Fruit fly (Drosophila melanogaster) whole organism, embryonic: ENCODE results near the gene Tti1.

Experiments
- Antp ChIP-seq: fragments of 200-800 bp; sonication (Bioruptor generic); optimal IDR thresholded peaks from 3 replicates; lab custom pipeline; 2016; ENCODE audit warnings: missing biosample characterization, missing genetic modification characterization
- Atf-2 ChIP-seq: fragments of 200-800 bp; sonication (Bioruptor generic); optimal IDR thresholded peaks from 2 replicates; lab custom pipeline; 2016; ENCODE audit warnings: missing biosample characterization, missing genetic modification characterization
- Atf6 ChIP-seq: fragments of 200-800 bp; sonication (Bioruptor generic); IDR thresholded peaks from 2 replicates; pipeline ENCODE4 v1.3.6; 2022; ENCODE audit warnings: missing biosample characterization, missing genetic modification characterization
- C15 ChIP-seq: fragments of 200-800 bp; sonication (Bioruptor generic); IDR thresholded peaks from 3 replicates; pipeline ENCODE4 v1.3.6; 2022; ENCODE audit warnings: missing biosample characterization, missing genetic modification characterization
- CG10565 ChIP-seq: fragments of 200-800 bp; sonication (Bioruptor generic); optimal IDR thresholded peaks from 3 replicates; lab custom pipeline; 2016; ENCODE audit warnings: missing biosample characterization, mild to moderate bottlenecking, missing genetic modification characterization
- CG13287 ChIP-seq: fragments of 200-800 bp; sonication (Bioruptor generic); IDR thresholded peaks from 2 replicates; pipeline ENCODE4 v1.3.6; 2022; ENCODE audit warnings: missing biosample characterization, missing genetic modification characterization; ENCODE audit not compliant: partially characterized antibody
- CG14860 ChIP-seq: fragments of 200-800 bp; sonication (Bioruptor generic); IDR thresholded peaks from 3 replicates; pipeline ENCODE4 v1.3.6; 2022; ENCODE audit warnings: missing biosample characterization, missing genetic modification characterization; ENCODE audit not compliant: partially characterized antibody
- CG15601 ChIP-seq: fragments of 200-800 bp; sonication (Bioruptor generic); optimal IDR thresholded peaks from 3 replicates; lab custom pipeline; 2019; ENCODE audit warnings: missing biosample characterization, mild to moderate bottlenecking, missing genetic modification characterization, moderate library complexity
- CG16815 ChIP-seq: fragments of 200-800 bp; sonication (Bioruptor generic); optimal IDR thresholded peaks from 3 replicates; lab custom pipeline; 2017; ENCODE audit warnings: missing biosample characterization, mild to moderate bottlenecking, missing genetic modification characterization
- CG17361 ChIP-seq: fragments of 200-800 bp; sonication (Bioruptor generic); IDR thresholded peaks from 3 replicates; pipeline ENCODE4 v1.3.6; 2022; ENCODE audit warnings: missing biosample characterization, missing genetic modification characterization
- CG17385 ChIP-seq: fragments of 200-800 bp; sonication (Bioruptor generic); optimal IDR thresholded peaks from 3 replicates; lab custom pipeline; 2018; ENCODE audit warnings: missing biosample characterization, mild to moderate bottlenecking, missing genetic modification characterization
- CG18262 ChIP-seq: fragments of 200-800 bp; optimal IDR thresholded peaks from 3 replicates; lab custom pipeline; 2019; ENCODE audit warnings: missing biosample characterization, mild to moderate bottlenecking, missing genetic modification characterization, moderate library complexity
- CG18764 ChIP-seq: fragments of 200-800 bp; sonication (Bioruptor generic); optimal IDR thresholded peaks from 3 replicates; lab custom pipeline; 2016; ENCODE audit warnings: missing biosample characterization, missing genetic modification characterization
- CG3281 ChIP-seq: fragments of 200-800 bp; sonication (Bioruptor generic); optimal IDR thresholded peaks from 3 replicates; lab custom pipeline; 2017; ENCODE audit warnings: missing biosample characterization, mild to moderate bottlenecking, missing genetic modification characterization
- CG3407 ChIP-seq: fragments of 200-800 bp; sonication (Bioruptor generic); optimal IDR thresholded peaks from 2 replicates; lab custom pipeline; 2018; ENCODE audit warnings: missing biosample characterization, mild to moderate bottlenecking, missing genetic modification characterization
- CG34376 ChIP-seq: fragments of 200-800 bp; sonication (Bioruptor generic); optimal IDR thresholded peaks from 2 replicates; lab custom pipeline; 2018; ENCODE audit warnings: missing biosample characterization, mild to moderate bottlenecking, missing genetic modification characterization
- CG4282 ChIP-seq: fragments of 200-800 bp; sonication (Bioruptor generic); optimal IDR thresholded peaks from 2 replicates; lab custom pipeline; 2016; ENCODE audit warnings: missing biosample characterization, missing genetic modification characterization
- CG4707 ChIP-seq: fragments of 200-800 bp; sonication (Bioruptor generic); optimal IDR thresholded peaks from 2 replicates; lab custom pipeline; 2018; ENCODE audit warnings: missing biosample characterization, mild to moderate bottlenecking, missing genetic modification characterization, moderate library complexity
- CG6683 ChIP-seq: fragments of 200-800 bp; sonication (Bioruptor generic); optimal IDR thresholded peaks from 2 replicates; lab custom pipeline; 2017; ENCODE audit warnings: missing biosample characterization, mild to moderate bottlenecking, missing genetic modification characterization, missing genetic modification reagents
- CG7556 ChIP-seq: fragments of 200-800 bp; sonication (Bioruptor generic); optimal IDR thresholded peaks from 2 replicates; lab custom pipeline; 2017; ENCODE audit warnings: missing biosample characterization, mild to moderate bottlenecking, missing genetic modification characterization
- CG7987 ChIP-seq: fragments of 200-800 bp; sonication (Bioruptor generic); optimal IDR thresholded peaks from 2 replicates; lab custom pipeline; 2018; ENCODE audit warnings: missing biosample characterization, mild to moderate bottlenecking, missing genetic modification characterization, moderate library complexity
- CG8089 ChIP-seq: fragments of 200-800 bp; sonication (Bioruptor generic); optimal IDR thresholded peaks from 3 replicates; lab custom pipeline; 2016; ENCODE audit warnings: missing biosample characterization, missing genetic modification characterization
- CG8359 ChIP-seq: fragments of 200-800 bp; sonication (Bioruptor generic); optimal IDR thresholded peaks from 2 replicates; lab custom pipeline; 2017; ENCODE audit warnings: missing biosample characterization, mild to moderate bottlenecking, missing genetic modification characterization, borderline replicate concordance
- CG8388 ChIP-seq: fragments of 200-800 bp; sonication (Bioruptor generic); optimal IDR thresholded peaks from 2 replicates; lab custom pipeline; 2019; ENCODE audit warnings: missing biosample characterization, mild to moderate bottlenecking, missing genetic modification characterization, moderate library complexity
- Doc3 ChIP-seq: fragments of 200-800 bp; sonication (Bioruptor generic); IDR thresholded peaks from 3 replicates; pipeline ENCODE4 v1.3.6; 2022; ENCODE audit warnings: missing biosample characterization, missing genetic modification characterization; ENCODE audit not compliant: partially characterized antibody
- H2.0 ChIP-seq: fragments of 200-800 bp; sonication (Bioruptor generic); IDR thresholded peaks from 2 replicates; pipeline ENCODE4 v1.3.6; 2022; ENCODE audit warnings: missing biosample characterization, missing genetic modification characterization
- HLH3B ChIP-seq: fragments of 200-800 bp; sonication (Bioruptor generic); IDR thresholded peaks from 2 replicates; pipeline ENCODE4 v1.3.6; 2022; ENCODE audit warnings: missing biosample characterization, missing genetic modification characterization
- Oli ChIP-seq: fragments of 200-800 bp; sonication (Bioruptor generic); optimal IDR thresholded peaks from 2 replicates; lab custom pipeline; 2018; ENCODE audit warnings: missing biosample characterization, mild to moderate bottlenecking, missing genetic modification characterization, moderate library complexity
- Sox100B ChIP-seq: fragments of 200-800 bp; sonication (Bioruptor generic); optimal IDR thresholded peaks from 3 replicates; lab custom pipeline; 2018; ENCODE audit warnings: missing biosample characterization, mild to moderate bottlenecking, missing genetic modification characterization
- abd-A ChIP-seq: fragments of 200-800 bp; sonication (Bioruptor generic); optimal IDR thresholded peaks from 3 replicates; lab custom pipeline; 2019; ENCODE audit warnings: missing biosample characterization, mild to moderate bottlenecking, missing genetic modification characterization, moderate library complexity
- bbx ChIP-seq: fragments of 200-800 bp; sonication (Bioruptor generic); IDR thresholded peaks from 2 replicates; pipeline ENCODE4 v1.3.6; 2022; ENCODE audit warnings: missing biosample characterization, missing genetic modification characterization; ENCODE audit not compliant: partially characterized antibody
- cato ChIP-seq: fragments of 200-800 bp; sonication (Bioruptor generic); optimal IDR thresholded peaks from 2 replicates; lab custom pipeline; 2016; ENCODE audit warnings: missing biosample characterization, missing genetic modification characterization, borderline replicate concordance
- chinmo ChIP-seq: fragments of 200-800 bp; sonication (Bioruptor generic); IDR thresholded peaks from 4 replicates; pipeline ENCODE4 v1.3.6; 2022; ENCODE audit warnings: missing biosample characterization, missing genetic modification characterization; ENCODE audit not compliant: partially characterized antibody
- crp ChIP-seq, 2 experiments: fragments of 200-800 bp; sonication (Bioruptor generic); optimal IDR thresholded peaks; 2 replicates in 1 of 2; 3 replicates in 1 of 2; lab custom pipeline; 2017; ENCODE audit warnings: missing biosample characterization in 2 of 2, missing genetic modification characterization in 2 of 2, mild to moderate bottlenecking in 1 of 2, moderate library complexity in 1 of 2
- dati ChIP-seq: fragments of 200-800 bp; sonication (Bioruptor generic); IDR thresholded peaks from 2 replicates; pipeline ENCODE4 v1.3.6; 2022; ENCODE audit warnings: missing biosample characterization, missing genetic modification characterization
- fd64A ChIP-seq: fragments of 200-800 bp; sonication (Bioruptor generic); optimal IDR thresholded peaks from 3 replicates; lab custom pipeline; 2018; ENCODE audit warnings: missing biosample characterization, mild to moderate bottlenecking, missing genetic modification characterization
- gro ChIP-seq: fragments of 200-800 bp; sonication (Bioruptor generic); optimal IDR thresholded peaks from 2 replicates; lab custom pipeline; 2016; ENCODE audit warnings: missing biosample characterization, missing genetic modification characterization
- ind ChIP-seq: fragments of 200-800 bp; sonication (Bioruptor generic); optimal IDR thresholded peaks from 3 replicates; lab custom pipeline; 2016; ENCODE audit warnings: missing biosample characterization, missing genetic modification characterization
- jigr1 ChIP-seq: fragments of 200-800 bp; sonication (Bioruptor generic); IDR thresholded peaks from 3 replicates; pipeline ENCODE4 v1.3.6; 2022; ENCODE audit warnings: missing biosample characterization, missing genetic modification characterization
- jing ChIP-seq: fragments of 200-800 bp; sonication (Bioruptor generic); optimal IDR thresholded peaks from 2 replicates; lab custom pipeline; 2018; ENCODE audit warnings: missing biosample characterization, mild to moderate bottlenecking, missing genetic modification characterization
- jumu ChIP-seq: fragments of 200-800 bp; sonication (Bioruptor generic); optimal IDR thresholded peaks from 3 replicates; lab custom pipeline; 2016; ENCODE audit warnings: missing biosample characterization, missing genetic modification characterization
- lola ChIP-seq, 3 experiments: fragments of >200 bp in 2 of 3; fragments of 200-800 bp in 1 of 3; sonication (Bioruptor generic) in 1 of 3; optimal IDR thresholded peaks; 2 replicates each; lab custom pipeline; 2017 to 2019; ENCODE audit warnings: missing biosample characterization in 3 of 3, missing genetic modification characterization in 3 of 3, mild to moderate bottlenecking in 1 of 3, moderate library complexity in 1 of 3
- nerfin-2 ChIP-seq: fragments of 200-800 bp; sonication (Bioruptor generic); IDR thresholded peaks from 2 replicates; pipeline ENCODE4 v1.3.6; 2022; ENCODE audit warnings: missing biosample characterization, missing genetic modification characterization; ENCODE audit not compliant: partially characterized antibody
- pita ChIP-seq: fragments of 200-800 bp; sonication (Bioruptor generic); optimal IDR thresholded peaks from 2 replicates; lab custom pipeline; 2017; ENCODE audit warnings: missing biosample characterization, mild to moderate bottlenecking, missing genetic modification characterization
- toy ChIP-seq: fragments of 200-800 bp; sonication (Bioruptor generic); IDR thresholded peaks from 2 replicates; pipeline ENCODE4 v1.3.6; 2022; ENCODE audit warnings: missing biosample characterization, missing genetic modification characterization
- twi ChIP-seq: fragments of 200-800 bp; optimal IDR thresholded peaks from 2 replicates; lab custom pipeline; 2019; ENCODE audit warnings: missing biosample characterization, mild to moderate bottlenecking, missing genetic modification characterization, moderate library complexity
- unpg ChIP-seq: fragments of 200-800 bp; sonication (Bioruptor generic); optimal IDR thresholded peaks from 3 replicates; lab custom pipeline; 2018; ENCODE audit warnings: missing biosample characterization, mild to moderate bottlenecking, missing genetic modification characterization, moderate library complexity
- vnd ChIP-seq: fragments of 200-800 bp; sonication (Bioruptor generic); IDR thresholded peaks from 3 replicates; pipeline ENCODE4 v1.3.6; 2022; ENCODE audit warnings: missing biosample characterization, missing genetic modification characterization; ENCODE audit not compliant: partially characterized antibody
- zfh1 ChIP-seq: fragments of 200-800 bp; sonication (Bioruptor generic); IDR thresholded peaks from 3 replicates; pipeline ENCODE4 v1.3.6; 2022; ENCODE audit warnings: missing biosample characterization, missing genetic modification characterization

Tti1 gene

DNA sequence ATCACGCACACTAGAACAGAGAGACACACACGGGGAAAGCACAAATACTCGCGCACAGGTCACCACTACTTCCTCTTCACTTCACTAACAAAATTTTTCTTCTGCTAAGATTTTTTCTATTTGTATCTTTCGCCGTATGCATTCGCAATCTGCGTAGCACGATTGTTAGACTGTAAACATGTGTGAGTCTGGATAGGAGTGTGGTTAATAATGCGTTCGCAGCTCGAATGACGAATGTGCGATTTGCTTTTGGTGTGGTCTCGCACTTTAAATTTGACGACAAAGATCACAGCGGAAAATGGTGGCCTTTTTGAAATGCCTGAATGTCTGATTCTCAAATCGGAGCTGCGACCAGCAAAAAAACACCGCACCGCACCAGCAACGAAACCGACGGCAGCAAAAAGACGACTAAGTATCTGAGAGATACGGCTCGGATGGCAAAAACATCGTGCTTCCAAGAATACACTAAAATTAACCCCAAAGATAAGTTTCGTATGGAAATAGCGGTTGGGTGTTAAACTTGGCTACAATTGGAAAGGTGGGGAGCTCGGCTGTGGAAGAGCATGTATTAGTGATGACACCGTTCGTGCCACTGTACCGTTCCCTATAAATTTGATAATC lies 49.4 kb downstream of the Tti1 start, which contains the start of gene Unc-115a (continued):
- no peak for TF ChIP-seq jumu
- TF ChIP-seq ind, result no peak
- no peak for TF ChIP-seq lola (GFP tag; optimal IDR thresholded peaks at IDR 0.05; lab: Kevin White, UChicago)
- TF ChIP-seq CG4282 (GFP tag; lab: Kevin White, UChicago), result peak; percentile 56
- TF ChIP-seq C15, result no peak
- no peak for TF ChIP-seq Sox100B (GFP tag; lab: Kevin White, UChicago)
- no peak for TF ChIP-seq vnd (GFP tag; lab: Robert Waterston, UW)
- no peak for TF ChIP-seq CG6683 (GFP tag; lab: Kevin White, UChicago)
- no peak for TF ChIP-seq jigr1 (GFP tag; lab: Robert Waterston, UW)
- no peak for TF ChIP-seq CG8388 (GFP tag; lab: Kevin White, UChicago)
- no peak for TF ChIP-seq Atf6 (GFP tag; lab: Robert Waterston, UW)
- TF ChIP-seq CG10565 (GFP tag; lab: Kevin White, UChicago), result no peak
- TF ChIP-seq CG3281 (GFP tag; lab: Kevin White, UChicago), result no peak
- no peak for TF ChIP-seq cato (GFP tag; lab: Kevin White, UChicago)
- TF ChIP-seq dati (GFP tag; lab: Robert Waterston, UW), result no peak
- no peak for TF ChIP-seq unpg (GFP tag; lab: Kevin White, UChicago)
- TF ChIP-seq Oli (tag; lab: Kevin White, UChicago), result no peak
- no peak for TF ChIP-seq CG16815 (GFP tag; lab: Kevin White, UChicago)
- TF ChIP-seq CG7556 (GFP tag; lab: Kevin White, UChicago), result peak; percentile 33
- TF ChIP-seq CG7987 (GFP tag; lab: Kevin White, UChicago), result peak; percentile 67
- TF ChIP-seq pita (GFP tag; lab: Kevin White, UChicago), result peak; percentile 99
- no peak for TF ChIP-seq H2.0
- peak; percentile 73 for TF ChIP-seq gro
- TF ChIP-seq crp (GFP tag; optimal IDR thresholded peaks at IDR 0.05; lab: Kevin White, UChicago), result peak in 1 of 2 experiments; percentile 42
- TF ChIP-seq CG17361 (GFP tag; lab: Robert Waterston, UW), result no peak
- no peak for TF ChIP-seq toy (GFP tag; lab: Robert Waterston, UW)
- TF ChIP-seq CG18764 (GFP tag; lab: Kevin White, UChicago), result peak; percentile 20
- peak; percentile 34 for TF ChIP-seq CG18262 (tag; lab: Kevin White, UChicago)
- peak; percentile 38 for TF ChIP-seq Antp (GFP tag; lab: Kevin White, UChicago)
- TF ChIP-seq CG34376, result peak; percentile 52
- TF ChIP-seq CG4707 (GFP tag; lab: Kevin White, UChicago), result no peak
- TF ChIP-seq twi (tag; lab: Kevin White, UChicago), result no peak
- no peak for TF ChIP-seq abd-A (tag; lab: Kevin White, UChicago)
- TF ChIP-seq CG17385 (GFP tag; lab: Kevin White, UChicago), result no peak
- TF ChIP-seq CG8359 (GFP tag; lab: Kevin White, UChicago), result no peak
- no peak for TF ChIP-seq fd64A (GFP tag; lab: Kevin White, UChicago)
- TF ChIP-seq jing (GFP tag; lab: Kevin White, UChicago), result no peak
- no peak for TF ChIP-seq zfh1
- no peak for TF ChIP-seq HLH3B (GFP tag; lab: Robert Waterston, UW)
- peak; percentile 8 for TF ChIP-seq CG8089 (GFP tag; lab: Kevin White, UChicago)
- TF ChIP-seq bbx (GFP tag; lab: Robert Waterston, UW), result no peak
- peak; percentile 29 for TF ChIP-seq Atf-2 (GFP tag; lab: Kevin White, UChicago)
- no peak for TF ChIP-seq CG14860 (GFP tag; lab: Robert Waterston, UW)
- TF ChIP-seq chinmo, result no peak
- TF ChIP-seq CG13287 (GFP tag; lab: Robert Waterston, UW), result no peak
- TF ChIP-seq nerfin-2 (GFP tag; lab: Robert Waterston, UW), result no peak
- no peak for TF ChIP-seq Doc3 (GFP tag; lab: Robert Waterston, UW)
- no peak for TF ChIP-seq CG3407 (GFP tag; lab: Kevin White, UChicago)
- peak; percentile 73 for TF ChIP-seq CG15601 (tag; lab: Kevin White, UChicago)
